Worm (Caenorhabditis elegans) whole organism, early embryonic: ENCODE data around the gene C07B5.4.

Experiments used
- B0310.2 ChIP-seq: sonication (generic microtip); optimal IDR thresholded peaks from 2 replicates; lab custom pipeline; 2016; ENCODE audit warnings: mild to moderate bottlenecking, missing genetic modification characterization, missing compliant biosample characterization
- F13C5.2 ChIP-seq: sonication (generic microtip); optimal IDR thresholded peaks from 2 replicates; lab custom pipeline; 2017; ENCODE audit warnings: mild to moderate bottlenecking, missing genetic modification characterization, inconsistent platforms, missing compliant biosample characterization
- aly-1 ChIP-seq: sonication (generic microtip); optimal IDR thresholded peaks from 2 replicates; lab custom pipeline; 2016; ENCODE audit warnings: missing genetic modification characterization, missing compliant biosample characterization
- ama-1 ChIP-seq: fragments of 150-350 bp; optimal IDR thresholded peaks from 2 replicates; lab custom pipeline; 2014
- ets-7 ChIP-seq: sonication (generic microtip); optimal IDR thresholded peaks from 2 replicates; lab custom pipeline; 2016; ENCODE audit warnings: missing genotype, missing genetic modification characterization, missing compliant biosample characterization
- hmg-4 ChIP-seq: fragments of 200-800 bp; sonication (Bioruptor generic); optimal IDR thresholded peaks from 2 replicates; lab custom pipeline; 2018; ENCODE audit warnings: mild to moderate bottlenecking, missing genetic modification characterization, missing compliant biosample characterization
- hnd-1 ChIP-seq: sonication (generic microtip); optimal IDR thresholded peaks from 2 replicates; lab custom pipeline; 2016; ENCODE audit warnings: missing genetic modification characterization, missing compliant biosample characterization
- pes-1 ChIP-seq: fragments of 200-800 bp; sonication (Bioruptor generic); IDR thresholded peaks from 2 replicates; pipeline ENCODE4 v1.3.6; 2022; ENCODE audit warnings: missing genetic modification reagents, missing genetic modification characterization, missing compliant biosample characterization
- tbx-11 ChIP-seq: fragments of 200-800 bp; sonication (Bioruptor generic); IDR thresholded peaks from 2 replicates; pipeline ENCODE4 v1.3.6; 2022; ENCODE audit warnings: missing genetic modification characterization, missing compliant biosample characterization
- tbx-37 ChIP-seq: fragments of 200-800 bp; sonication (Bioruptor generic); conservative IDR thresholded peaks from 2 replicates; pipeline ENCODE4 v1.3.6; 2022; ENCODE audit warnings: missing genetic modification reagents, missing genetic modification characterization, missing compliant biosample characterization
- tra-4 ChIP-seq: sonication (generic microtip); optimal IDR thresholded peaks from 2 replicates; lab custom pipeline; 2017; ENCODE audit warnings: missing genetic modification characterization, missing compliant biosample characterization

DNA sequence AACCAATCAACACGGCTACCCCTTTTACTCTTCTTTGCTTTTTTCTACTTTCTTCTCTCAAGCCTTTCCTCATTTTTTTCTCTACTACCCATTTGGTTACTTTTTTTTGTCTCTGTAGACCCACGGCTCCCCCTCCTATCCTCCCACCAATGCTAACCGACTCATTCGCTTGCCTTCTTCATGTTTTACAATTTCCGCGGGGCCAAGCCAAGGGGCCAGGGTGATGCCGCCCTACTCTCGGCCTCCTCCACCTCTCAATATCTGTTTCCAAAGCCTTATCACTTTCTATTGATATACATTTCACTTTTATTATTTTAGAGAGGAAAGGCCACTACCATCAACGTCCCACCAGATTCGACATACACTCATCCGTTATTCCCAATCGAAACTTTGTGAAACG, 13.9 kb downstream of the C07B5.4 start, which contains the start of gene F49E2.5:
- TF ChIP-seq hnd-1: no peak
- TF ChIP-seq B0310.2 (tag; lab: Kevin White, UChicago): no peak
- no peak for TF ChIP-seq aly-1 (tag; lab: Kevin White, UChicago)
- no peak for TF ChIP-seq ama-1 (lab: Kevin White, UChicago)
- TF ChIP-seq tra-4 (tag; lab: Kevin White, UChicago): no peak
- TF ChIP-seq ets-7 (tag; lab: Kevin White, UChicago): no peak
- TF ChIP-seq F13C5.2 (tag; lab: Kevin White, UChicago): no peak
- TF ChIP-seq tbx-11 (GFP tag; lab: Robert Waterston, UW): no peak
- no peak for TF ChIP-seq hmg-4 (GFP tag; lab: Kevin White, UChicago)
- no peak for TF ChIP-seq tbx-37 (GFP tag; lab: Robert Waterston, UW)
- TF ChIP-seq pes-1 (GFP tag; lab: Robert Waterston, UW): no peak
